Worm (Caenorhabditis elegans) whole organism, late embryonic: ENCODE data around the gene srw-68.

Experiments used
- C38D4.7 ChIP-seq: fragments of 200-800 bp; sonication (Bioruptor generic); optimal IDR thresholded peaks from 2 replicates; lab custom pipeline; 2018; ENCODE audit warnings: mild to moderate bottlenecking, missing genetic modification characterization, moderate library complexity, missing compliant biosample characterization
- F13H6.1 ChIP-seq: sonication (generic microtip); optimal IDR thresholded peaks from 2 replicates; lab custom pipeline; 2016; ENCODE audit warnings: missing genetic modification characterization, missing compliant biosample characterization
- K09A11.1 ChIP-seq: sonication (generic microtip); optimal IDR thresholded peaks from 2 replicates; lab custom pipeline; 2017; ENCODE audit warnings: antibody characterized with exemption, mild to moderate bottlenecking, missing genetic modification characterization, missing compliant biosample characterization; ENCODE audit not compliant: insufficient read depth
- ama-1 ChIP-seq: fragments of 150-350 bp; optimal IDR thresholded peaks from 2 replicates; lab custom pipeline; 2014
- ceh-14 ChIP-seq: sonication (generic microtip); optimal IDR thresholded peaks from 2 replicates; lab custom pipeline; 2016; ENCODE audit warnings: missing genotype, missing genetic modification characterization, missing compliant biosample characterization
- ceh-18 ChIP-seq: sonication (generic microtip); optimal IDR thresholded peaks from 2 replicates; lab custom pipeline; 2016; ENCODE audit warnings: missing genetic modification characterization, missing compliant biosample characterization
- ceh-19 ChIP-seq: fragments of 200-800 bp; sonication (Bioruptor generic); optimal IDR thresholded peaks from 2 replicates; lab custom pipeline; 2018; ENCODE audit warnings: mild to moderate bottlenecking, missing genetic modification characterization, missing compliant biosample characterization
- ceh-30 ChIP-seq: fragments of 150-350 bp; optimal IDR thresholded peaks from 2 replicates; lab custom pipeline; 2014; ENCODE audit warnings: missing biosample characterization, missing genetic modification characterization
- ceh-34 ChIP-seq: sonication (generic microtip); optimal IDR thresholded peaks from 2 replicates; lab custom pipeline; 2016; ENCODE audit warnings: mild to moderate bottlenecking, missing genetic modification characterization, missing compliant biosample characterization
- ceh-45 ChIP-seq: fragments of 200-800 bp; sonication (Bioruptor generic); IDR thresholded peaks from 2 replicates; pipeline ENCODE4 v1.3.6; 2022; ENCODE audit warnings: missing genetic modification reagents, missing genetic modification characterization, missing compliant biosample characterization
- ceh-48 ChIP-seq: sonication (generic microtip); optimal IDR thresholded peaks from 2 replicates; lab custom pipeline; 2016; ENCODE audit warnings: missing genetic modification characterization, inconsistent platforms, missing compliant biosample characterization
- ceh-6 ChIP-seq: fragments of 200-800 bp; sonication (Bioruptor generic); optimal IDR thresholded peaks from 2 replicates; lab custom pipeline; 2018; ENCODE audit warnings: mild to moderate bottlenecking, missing genetic modification characterization, missing compliant biosample characterization
- ceh-9 ChIP-seq: sonication (generic microtip); optimal IDR thresholded peaks from 2 replicates; lab custom pipeline; 2016; ENCODE audit warnings: mild to moderate bottlenecking, missing genetic modification characterization, inconsistent platforms, missing compliant biosample characterization
- che-1 ChIP-seq: sonication (generic microtip); optimal IDR thresholded peaks from 2 replicates; lab custom pipeline; 2016; ENCODE audit warnings: mild to moderate bottlenecking, missing genetic modification characterization, missing compliant biosample characterization
- ets-4 ChIP-seq: sonication (generic microtip); optimal IDR thresholded peaks from 2 replicates; lab custom pipeline; 2016; ENCODE audit warnings: missing genetic modification characterization, missing compliant biosample characterization
- fkh-6 ChIP-seq: sonication (generic microtip); optimal IDR thresholded peaks from 2 replicates; lab custom pipeline; 2016; ENCODE audit warnings: missing genetic modification characterization, missing compliant biosample characterization
- gmeb-2 ChIP-seq: sonication (generic microtip); optimal IDR thresholded peaks from 2 replicates; lab custom pipeline; 2016; ENCODE audit warnings: missing genetic modification characterization, inconsistent platforms, missing compliant biosample characterization
- hlh-13 ChIP-seq: fragments of 200-800 bp; sonication (Bioruptor generic); optimal IDR thresholded peaks from 2 replicates; lab custom pipeline; 2018; ENCODE audit warnings: mild to moderate bottlenecking, missing genetic modification characterization, missing compliant biosample characterization
- hlh-15 ChIP-seq: sonication (generic microtip); optimal IDR thresholded peaks from 2 replicates; lab custom pipeline; 2016; ENCODE audit warnings: missing genetic modification characterization, missing compliant biosample characterization
- hlh-30 ChIP-seq: sonication (generic microtip); optimal IDR thresholded peaks from 2 replicates; lab custom pipeline; 2017; ENCODE audit warnings: antibody characterized with exemption, missing genetic modification characterization, missing compliant biosample characterization; ENCODE audit not compliant: insufficient read depth
- hlh-6 ChIP-seq: sonication (generic microtip); optimal IDR thresholded peaks from 2 replicates; lab custom pipeline; 2016; ENCODE audit warnings: missing genotype, missing genetic modification characterization, missing compliant biosample characterization
- lin-11 ChIP-seq: fragments of 200-800 bp; sonication (Bioruptor generic); optimal IDR thresholded peaks from 2 replicates; lab custom pipeline; 2018; ENCODE audit warnings: mild to moderate bottlenecking, missing genetic modification characterization, missing compliant biosample characterization
- nfya-1 ChIP-seq: sonication (generic microtip); optimal IDR thresholded peaks from 2 replicates; lab custom pipeline; 2017; ENCODE audit warnings: missing genetic modification characterization, mild to moderate bottlenecking, missing compliant biosample characterization, antibody characterized with exemption, moderate library complexity
- nhr-232 ChIP-seq: sonication (generic microtip); optimal IDR thresholded peaks from 2 replicates; lab custom pipeline; 2016; ENCODE audit warnings: missing genetic modification characterization, missing compliant biosample characterization
- odd-2 ChIP-seq: sonication (generic microtip); optimal IDR thresholded peaks from 2 replicates; lab custom pipeline; 2017; ENCODE audit warnings: antibody characterized with exemption, mild to moderate bottlenecking, missing genetic modification characterization, missing compliant biosample characterization
- pax-1 ChIP-seq: fragments of 150-350 bp; optimal IDR thresholded peaks from 2 replicates; lab custom pipeline; 2014; ENCODE audit warnings: missing biosample characterization, missing genetic modification characterization
- pha-2 ChIP-seq: sonication (generic microtip); optimal IDR thresholded peaks from 2 replicates; lab custom pipeline; 2017; ENCODE audit warnings: mild to moderate bottlenecking, missing genetic modification characterization, missing compliant biosample characterization
- pqm-1 ChIP-seq: sonication (generic microtip); optimal IDR thresholded peaks from 2 replicates; lab custom pipeline; 2016; ENCODE audit warnings: missing genetic modification characterization, missing compliant biosample characterization
- rnt-1 ChIP-seq: sonication (generic microtip); optimal IDR thresholded peaks from 2 replicates; lab custom pipeline; 2016; ENCODE audit warnings: missing genetic modification characterization, missing compliant biosample characterization
- sox-4 ChIP-seq: sonication (generic microtip); optimal IDR thresholded peaks from 2 replicates; lab custom pipeline; 2017; ENCODE audit warnings: mild to moderate bottlenecking, missing genetic modification characterization, inconsistent platforms, missing compliant biosample characterization
- syd-9 ChIP-seq: sonication (generic microtip); optimal IDR thresholded peaks from 2 replicates; lab custom pipeline; 2016; ENCODE audit warnings: mild to moderate bottlenecking, missing genetic modification characterization, moderate library complexity, missing compliant biosample characterization
- ttx-3 ChIP-seq: sonication (generic microtip); optimal IDR thresholded peaks from 2 replicates; lab custom pipeline; 2016; ENCODE audit warnings: missing genetic modification reagents, missing genetic modification characterization, missing compliant biosample characterization
- unc-42 ChIP-seq: sonication (generic microtip); optimal IDR thresholded peaks from 2 replicates; lab custom pipeline; 2016; ENCODE audit warnings: missing genotype, missing genetic modification characterization, missing compliant biosample characterization
- unc-55 ChIP-seq: sonication (generic microtip); optimal IDR thresholded peaks from 2 replicates; lab custom pipeline; 2017; ENCODE audit warnings: missing biosample characterization, missing genetic modification reagents, missing genetic modification characterization
- unc-86 ChIP-seq: sonication (generic microtip); optimal IDR thresholded peaks from 2 replicates; lab custom pipeline; 2016; ENCODE audit warnings: missing genetic modification characterization, missing compliant biosample characterization
- ztf-16 ChIP-seq: sonication (generic microtip); optimal IDR thresholded peaks from 2 replicates; lab custom pipeline; 2017; ENCODE audit warnings: missing genetic modification characterization, missing compliant biosample characterization

The srw-68 gene

ce11 chrV:7400095-7400494, 26.4 kb downstream of the srw-68 start, which contains the start of gene cnc-9:
Gene cnc-9 (minus strand): TSS chrV:7400195.
- no peak for TF ChIP-seq sox-4 (tag; lab: Kevin White, UChicago)
- TF ChIP-seq, all 69 proteins: peak for 0

- TF ChIP-seq rnt-1 (tag; lab: Kevin White, UChicago) = no peak
- no peak for TF ChIP-seq nfya-1 (tag; lab: Kevin White, UChicago)
- no peak for TF ChIP-seq nhr-232 (tag; lab: Kevin White, UChicago)
- TF ChIP-seq ceh-19 (GFP tag; lab: Kevin White, UChicago) = no peak
- no peak for TF ChIP-seq C38D4.7 (GFP tag; lab: Kevin White, UChicago)
- TF ChIP-seq pqm-1 (tag; lab: Kevin White, UChicago) = no peak
- no peak for TF ChIP-seq hlh-6 (tag; lab: Kevin White, UChicago)
Observed at ce11 chrV:7399202-7399601, 27.3 kb downstream of the srw-68 start, which contains the start of gene gst-41. Gene gst-41 (minus strand): TSS chrV:7399302.

ce11 chrV:7395359-7395758, 31.1 kb downstream of the srw-68 start, which contains the start of gene srx-9:
Gene srx-9 (minus strand): TSS chrV:7395459.
- no peak for TF ChIP-seq nhr-232 (tag; lab: Kevin White, UChicago)
- no peak for TF ChIP-seq ceh-6 (GFP tag; lab: Kevin White, UChicago)

- no peak for TF ChIP-seq ceh-45
- TF ChIP-seq ceh-18 = no peak
- no peak for TF ChIP-seq gmeb-2 (tag; lab: Kevin White, UChicago)
- TF ChIP-seq ceh-34 (tag; lab: Kevin White, UChicago) = no peak
- TF ChIP-seq ceh-48 (tag; lab: Kevin White, UChicago) = no peak
- TF ChIP-seq hlh-30 = no peak
- TF ChIP-seq unc-86 = no peak
- no peak for TF ChIP-seq ama-1 (lab: Kevin White, UChicago)
- no peak for TF ChIP-seq unc-55 (GFP tag; lab: Kevin White, UChicago)
- TF ChIP-seq ets-4 (tag; lab: Kevin White, UChicago) = no peak
- no peak for TF ChIP-seq ceh-30
- TF ChIP-seq, all 69 proteins: peak for 0
Observed at ce11 chrV:7391933-7392332, 34.6 kb downstream of the srw-68 start, which contains the start of gene fbxa-105. Gene fbxa-105 (minus strand): TSS chrV:7392029.

ce11 chrV:7389771-7390170, 36.7 kb downstream of the srw-68 start, which contains the start of gene C02H6.1:
Gene C02H6.1 (minus strand): TSS chrV:7389871.
- no peak for TF ChIP-seq pqm-1 (tag; lab: Kevin White, UChicago)
- TF ChIP-seq ceh-19 (GFP tag; lab: Kevin White, UChicago) = no peak
- TF ChIP-seq hlh-15 (tag; lab: Kevin White, UChicago) = no peak
- TF ChIP-seq K09A11.1 (tag; lab: Kevin White, UChicago) = no peak

- no peak for TF ChIP-seq ceh-9 (tag; lab: Kevin White, UChicago)
- no peak for TF ChIP-seq hlh-13 (GFP tag; lab: Kevin White, UChicago)
- TF ChIP-seq pqm-1 (tag; lab: Kevin White, UChicago) = no peak
- no peak for TF ChIP-seq ceh-19 (GFP tag; lab: Kevin White, UChicago)
- no peak for TF ChIP-seq ztf-16 (tag; lab: Kevin White, UChicago)
- TF ChIP-seq fkh-6 (tag; lab: Kevin White, UChicago) = no peak
- TF ChIP-seq odd-2 (tag; lab: Kevin White, UChicago) = no peak
- TF ChIP-seq lin-11 (tag; lab: Kevin White, UChicago) = no peak
- TF ChIP-seq pax-1 (tag; lab: Kevin White, UChicago) = no peak
- no peak for TF ChIP-seq syd-9 (tag; lab: Kevin White, UChicago)
- no peak for TF ChIP-seq unc-42 (tag; lab: Kevin White, UChicago)
- no peak for TF ChIP-seq K09A11.1 (tag; lab: Kevin White, UChicago)
- no peak for TF ChIP-seq hlh-30
- no peak for TF ChIP-seq che-1 (tag; lab: Kevin White, UChicago)
- no peak for TF ChIP-seq F13H6.1
- TF ChIP-seq hlh-15 (tag; lab: Kevin White, UChicago) = no peak
- no peak for TF ChIP-seq ttx-3 (tag; lab: Kevin White, UChicago)
- TF ChIP-seq pha-2 (tag; lab: Kevin White, UChicago) = no peak
- TF ChIP-seq ceh-14 (tag; lab: Kevin White, UChicago) = no peak
Observed at ce11 chrV:7387755-7388154, 38.7 kb downstream of the srw-68 start, which contains the start of gene C02H6.3. Gene C02H6.3 (minus strand): TSS chrV:7387855.
